Worm (Caenorhabditis elegans): Measurements from ENCODE around the gene C15H11.10.

DNA sequence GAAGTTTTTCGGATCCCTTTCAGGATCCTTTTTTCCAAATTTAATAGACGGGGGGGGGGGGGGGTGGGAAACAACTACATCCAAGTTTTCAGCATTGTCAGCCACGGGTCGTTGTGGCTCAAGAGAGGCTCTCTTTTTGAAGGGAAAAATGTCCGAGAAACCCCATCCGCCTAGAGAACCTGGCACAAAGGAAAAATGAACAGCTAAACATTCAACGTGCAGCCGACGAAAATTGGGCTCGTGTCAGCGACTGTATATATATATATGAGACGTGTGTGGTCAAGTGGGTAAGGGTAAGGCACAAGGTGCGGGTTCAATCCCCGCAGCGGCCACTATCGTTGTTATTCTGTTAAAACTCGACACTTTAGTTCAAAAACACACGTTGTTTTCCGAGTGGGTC lies 33.4 kb upstream of the C15H11.10 start, which contains the start of gene Y49A3A.4:
- no peak for TF ChIP-seq mbf-1 (tag; optimal IDR thresholded peaks at IDR 0.05)
- no peak for TF ChIP-seq ama-1 (optimal IDR thresholded peaks at IDR 0.05)
- no peak for TF ChIP-seq unc-62 (GFP tag; optimal IDR thresholded peaks at IDR 0.05)
- no peak for TF ChIP-seq nhr-25 (tag; optimal IDR thresholded peaks at IDR 0.05)
- TF ChIP-seq zag-1 (tag; optimal IDR thresholded peaks at IDR 0.05): no peak
- no peak for TF ChIP-seq nhr-12 (tag; optimal IDR thresholded peaks at IDR 0.05)
- TF ChIP-seq mdl-1 (tag; optimal IDR thresholded peaks at IDR 0.05): no peak
- TF ChIP-seq unc-39 (tag; optimal IDR thresholded peaks at IDR 0.05): no peak
- TF ChIP-seq F13H6.1 (tag; optimal IDR thresholded peaks at IDR 0.05): no peak
- no peak for TF ChIP-seq lsy-2 (tag; optimal IDR thresholded peaks at IDR 0.05)
- TF ChIP-seq mab-5 (tag; optimal IDR thresholded peaks at IDR 0.05): no peak
- TF ChIP-seq nhr-6 (tag; optimal IDR thresholded peaks at IDR 0.05): no peak
- peak; percentile 89 for TF ChIP-seq snpc-4 (tag; optimal IDR thresholded peaks at IDR 0.05)
- no peak for TF ChIP-seq elt-3 (tag; optimal IDR thresholded peaks at IDR 0.05)

Measured in whole organism, L2 larva.